Worm (Caenorhabditis elegans): ENCODE results near the gene kdin-1.

- TF ChIP-seq snpc-4 (tag; optimal IDR thresholded peaks at IDR 0.05) (no peak), unc-130 (GFP tag; optimal IDR thresholded peaks at IDR 0.05) (no peak), lim-7 (GFP tag; IDR thresholded peaks at IDR 0.05) (no peak), dmd-8 (GFP tag; IDR thresholded peaks at IDR 0.05) (no peak), hmg-1.1 (GFP tag; IDR thresholded peaks at IDR 0.05) (0 out of 2 replicates have a peak, but pooled peaks have one; percentile 38), aly-2 (tag; optimal IDR thresholded peaks at IDR 0.05) (no peak), jun-1 (tag; optimal IDR thresholded peaks at IDR 0.05) (no peak), hlh-11 (tag; optimal IDR thresholded peaks at IDR 0.05) (no peak), madf-9 (GFP tag; conservative IDR thresholded peaks at IDR 0.05) (no peak), nhr-237 (tag; optimal IDR thresholded peaks at IDR 0.05) (no peak), pqm-1 (tag; optimal IDR thresholded peaks at IDR 0.05) (no peak), mxl-2 (GFP tag; conservative IDR thresholded peaks at IDR 0.05) (no peak), ZK337.2 (GFP tag; IDR thresholded peaks at IDR 0.05) (no peak)
These were observed 30.2 kb upstream of the kdin-1 start for ce11 chrIV:11008255-11008654.
